Worm (Caenorhabditis elegans) whole organism, L2 larva: ENCODE results near the gene C46F2.1.

Source experiments
- aly-2 ChIP-seq: fragments of 150-350 bp; optimal IDR thresholded peaks from 2 replicates; lab custom pipeline; 2014; ENCODE audit warnings: missing biosample characterization, missing genetic modification characterization
- nhr-12 ChIP-seq: fragments of 150-350 bp; optimal IDR thresholded peaks from 2 replicates; lab custom pipeline; 2014; ENCODE audit warnings: missing biosample characterization, missing genetic modification characterization

- TF ChIP-seq aly-2 (tag; lab: Kevin White, UChicago) (no peak), nhr-12 (tag; lab: Kevin White, UChicago) (no peak)
Measured at ce11 chrX:8084669-8085068, 6.8 kb downstream of the C46F2.1 start.
